Worm (Caenorhabditis elegans) whole organism, young adult: Measurements from ENCODE around the gene Y43C5B.3.

Source experiments
- C06A6.2 ChIP-seq: fragments of 200-800 bp; sonication (Bioruptor generic); conservative IDR thresholded peaks from 2 replicates; pipeline ENCODE4 v1.3.6; 2022; ENCODE audit warnings: missing genetic modification characterization, missing compliant biosample characterization
- F49E8.2 ChIP-seq: sonication (generic microtip); optimal IDR thresholded peaks from 3 replicates; lab custom pipeline; 2017; ENCODE audit warnings: missing genetic modification characterization, mild to moderate bottlenecking, missing compliant biosample characterization, antibody characterized with exemption, moderate library complexity; ENCODE audit not compliant: insufficient read depth
- K11D2.4 ChIP-seq: fragments of 200-800 bp; sonication (Bioruptor generic); IDR thresholded peaks from 2 replicates; pipeline ENCODE4 v1.3.6; 2022; ENCODE audit warnings: missing genetic modification reagents, missing genetic modification characterization, missing compliant biosample characterization
- K12H6.12 ChIP-seq: fragments of 200-800 bp; sonication (Bioruptor generic); optimal IDR thresholded peaks from 2 replicates; lab custom pipeline; 2018; ENCODE audit warnings: mild to moderate bottlenecking, missing genetic modification characterization, missing compliant biosample characterization
- Y79H2A.3 ChIP-seq: fragments of 200-800 bp; sonication (Bioruptor generic); conservative IDR thresholded peaks from 2 replicates; pipeline ENCODE4 v1.3.6; 2022; ENCODE audit warnings: missing genetic modification reagents, missing genetic modification characterization, missing compliant biosample characterization
- ZK185.1 ChIP-seq: sonication (generic microtip); optimal IDR thresholded peaks from 2 replicates; lab custom pipeline; 2016; ENCODE audit warnings: mild to moderate bottlenecking, missing genetic modification characterization, missing compliant biosample characterization; ENCODE audit not compliant: poor library complexity, severe bottlenecking
- akir-1 ChIP-seq: fragments of 200-800 bp; sonication (Bioruptor generic); optimal IDR thresholded peaks from 2 replicates; lab custom pipeline; 2018; ENCODE audit warnings: mild to moderate bottlenecking, missing genetic modification characterization, moderate library complexity, missing compliant biosample characterization
- atf-7 ChIP-seq: sonication (generic microtip); optimal IDR thresholded peaks from 2 replicates; lab custom pipeline; 2017; ENCODE audit warnings: mild to moderate bottlenecking, missing genetic modification characterization, missing compliant biosample characterization
- attf-3 ChIP-seq: fragments of 200-800 bp; sonication (Bioruptor generic); conservative IDR thresholded peaks from 2 replicates; pipeline ENCODE4 v1.3.6; 2022; ENCODE audit warnings: missing genetic modification reagents, missing genetic modification characterization, missing compliant biosample characterization
- cebp-1 ChIP-seq, 2 experiments: fragments of 200-800 bp in 1 of 2; sonication (Bioruptor generic) in 1 of 2; sonication (generic microtip) in 1 of 2; IDR thresholded peaks in 1 of 2; optimal IDR thresholded peaks in 1 of 2; 2 replicates each; pipeline versions ENCODE4 v1.3.6 to Lab custom; 2017 to 2022; ENCODE audit warnings: missing compliant biosample characterization in 2 of 2, missing genetic modification characterization in 2 of 2, mild to moderate bottlenecking in 1 of 2, missing genetic modification reagents in 1 of 2, moderate library complexity in 1 of 2
- ceh-100 ChIP-seq: fragments of 200-800 bp; sonication (Bioruptor generic); IDR thresholded peaks from 2 replicates; pipeline ENCODE4 v1.3.6; 2022; ENCODE audit warnings: missing genetic modification reagents, missing genetic modification characterization, missing compliant biosample characterization
- ceh-40 ChIP-seq: fragments of 200-800 bp; sonication (Bioruptor generic); IDR thresholded peaks from 2 replicates; pipeline ENCODE4 v1.3.6; 2022; ENCODE audit warnings: missing genetic modification characterization, missing compliant biosample characterization
- ceh-91 ChIP-seq: fragments of 200-800 bp; sonication (Bioruptor generic); IDR thresholded peaks from 2 replicates; pipeline ENCODE4 v1.3.6; 2022; ENCODE audit warnings: missing genetic modification reagents, missing genetic modification characterization, missing compliant biosample characterization
- egrh-3 ChIP-seq: fragments of 200-800 bp; sonication (Bioruptor generic); IDR thresholded peaks from 2 replicates; pipeline ENCODE4 v1.3.6; 2022; ENCODE audit warnings: missing genetic modification reagents, missing genetic modification characterization, missing compliant biosample characterization
- ekl-4 ChIP-seq: fragments of 200-800 bp; sonication (Bioruptor generic); IDR thresholded peaks from 2 replicates; pipeline ENCODE4 v1.3.6; 2022; ENCODE audit warnings: missing genetic modification reagents, missing genetic modification characterization, missing compliant biosample characterization
- hlh-12 ChIP-seq: sonication (generic microtip); optimal IDR thresholded peaks from 2 replicates; lab custom pipeline; 2016; ENCODE audit warnings: missing genetic modification characterization, missing compliant biosample characterization
- hlh-26 ChIP-seq: fragments of 200-800 bp; sonication (Bioruptor generic); conservative IDR thresholded peaks from 2 replicates; pipeline ENCODE4 v1.3.6; 2022; ENCODE audit warnings: missing genetic modification reagents, missing genetic modification characterization, missing compliant biosample characterization
- hmg-1.2 ChIP-seq: fragments of 200-800 bp; sonication (Bioruptor generic); IDR thresholded peaks from 2 replicates; pipeline ENCODE4 v1.3.6; 2022; ENCODE audit warnings: missing genetic modification reagents, missing genetic modification characterization, missing compliant biosample characterization
- hrde-1 ChIP-seq: sonication (generic microtip); optimal IDR thresholded peaks from 2 replicates; lab custom pipeline; 2016; ENCODE audit warnings: missing genetic modification characterization, mild to moderate bottlenecking, missing compliant biosample characterization, moderate library complexity, missing genotype, missing genetic modification reagents, borderline replicate concordance
- hsf-1 ChIP-seq: fragments of 200-800 bp; sonication (Bioruptor generic); IDR thresholded peaks from 2 replicates; pipeline ENCODE4 v1.3.6; 2022; ENCODE audit warnings: missing genetic modification reagents, missing genetic modification characterization, missing compliant biosample characterization
- lag-1 ChIP-seq: fragments of 200-800 bp; sonication (Bioruptor generic); IDR thresholded peaks from 2 replicates; pipeline ENCODE4 v1.3.6; 2022; ENCODE audit warnings: missing genetic modification reagents, missing genetic modification characterization, missing compliant biosample characterization
- let-607 ChIP-seq, 2 experiments: fragments of 200-800 bp in 1 of 2; sonication (Bioruptor generic) in 1 of 2; sonication (generic microtip) in 1 of 2; optimal IDR thresholded peaks; 2 replicates each; lab custom pipeline; 2016 to 2018; ENCODE audit warnings: mild to moderate bottlenecking in 2 of 2, missing compliant biosample characterization in 2 of 2, missing genetic modification characterization in 2 of 2, moderate library complexity in 2 of 2, missing genotype in 1 of 2
- lin-26 ChIP-seq: fragments of 200-800 bp; sonication (Bioruptor generic); IDR thresholded peaks from 2 replicates; pipeline ENCODE4 v1.3.6; 2022; ENCODE audit warnings: missing genetic modification reagents, missing genetic modification characterization, missing compliant biosample characterization
- lin-35 ChIP-seq, 3 experiments: fragments of 150-350 bp in 2 of 3; sonication (generic microtip) in 1 of 3; optimal IDR thresholded peaks; 2 replicates each; lab custom pipeline; 2014 to 2018; ENCODE audit warnings: missing biosample characterization in 3 of 3, missing genetic modification characterization in 3 of 3, missing genetic modification reagents in 3 of 3
- lin-40 ChIP-seq: sonication (generic microtip); optimal IDR thresholded peaks from 2 replicates; lab custom pipeline; 2016; ENCODE audit warnings: missing genetic modification characterization, mild to moderate bottlenecking, missing compliant biosample characterization, missing genotype, missing genetic modification reagents
- lin-54 ChIP-seq: fragments of 200-800 bp; sonication (Bioruptor generic); optimal IDR thresholded peaks from 2 replicates; lab custom pipeline; 2018; ENCODE audit warnings: mild to moderate bottlenecking, missing genetic modification characterization, missing compliant biosample characterization
- madf-10 ChIP-seq: sonication (generic microtip); optimal IDR thresholded peaks from 2 replicates; lab custom pipeline; 2016; ENCODE audit warnings: mild to moderate bottlenecking, missing genetic modification characterization, missing compliant biosample characterization
- madf-8 ChIP-seq: fragments of 200-800 bp; sonication (Bioruptor generic); conservative IDR thresholded peaks from 2 replicates; pipeline ENCODE4 v1.3.6; 2022; ENCODE audit warnings: missing genetic modification reagents, missing genetic modification characterization, missing compliant biosample characterization
- mes-4 ChIP-seq: sonication (generic microtip); optimal IDR thresholded peaks from 2 replicates; lab custom pipeline; 2016; ENCODE audit warnings: missing genotype, missing genetic modification characterization, missing compliant biosample characterization
- mxl-1 ChIP-seq: sonication (generic microtip); optimal IDR thresholded peaks from 2 replicates; lab custom pipeline; 2016; ENCODE audit warnings: missing genetic modification characterization, missing compliant biosample characterization
- nfya-1 ChIP-seq: sonication (generic microtip); optimal IDR thresholded peaks from 2 replicates; lab custom pipeline; 2017; ENCODE audit warnings: antibody characterized with exemption, missing compliant biosample characterization, missing genetic modification characterization, borderline replicate concordance; ENCODE audit not compliant: insufficient read depth
- nfyb-1 ChIP-seq: fragments of 200-800 bp; sonication (Bioruptor generic); IDR thresholded peaks from 2 replicates; pipeline ENCODE4 v1.3.6; 2022; ENCODE audit warnings: missing genetic modification reagents, missing genetic modification characterization, missing compliant biosample characterization
- nhr-27 ChIP-seq: fragments of 200-800 bp; sonication (Bioruptor generic); optimal IDR thresholded peaks from 2 replicates; lab custom pipeline; 2018; ENCODE audit warnings: mild to moderate bottlenecking, missing genetic modification characterization, moderate library complexity, missing compliant biosample characterization
- pbrm-1 ChIP-seq: fragments of 200-800 bp; sonication (Bioruptor generic); IDR thresholded peaks from 2 replicates; pipeline ENCODE4 v1.3.6; 2022; ENCODE audit warnings: missing genetic modification reagents, missing genetic modification characterization, missing compliant biosample characterization
- snpc-3.4 ChIP-seq: sonication (generic microtip); optimal IDR thresholded peaks from 2 replicates; lab custom pipeline; 2017; ENCODE audit warnings: missing genetic modification characterization, mild to moderate bottlenecking, missing compliant biosample characterization, antibody characterized with exemption, moderate library complexity, missing genotype, missing genetic modification reagents
- snpc-4 ChIP-seq, 5 experiments: fragments of 150-350 bp in 1 of 5; sonication (generic microtip) in 4 of 5; optimal IDR thresholded peaks; 2 replicates each; lab custom pipeline; 2014 to 2018; ENCODE audit warnings: missing genetic modification characterization in 5 of 5, missing biosample characterization in 3 of 5, antibody characterized with exemption in 2 of 5, mild to moderate bottlenecking in 2 of 5, missing compliant biosample characterization in 2 of 5, missing genotype in 2 of 5, moderate library complexity in 2 of 5, missing genetic modification reagents in 1 of 5
- sptf-2 ChIP-seq: fragments of 200-800 bp; sonication (Bioruptor generic); optimal IDR thresholded peaks from 2 replicates; lab custom pipeline; 2018; ENCODE audit warnings: mild to moderate bottlenecking, missing genetic modification characterization, missing compliant biosample characterization
- tbp1 ChIP-seq: fragments of 200-800 bp; sonication (Bioruptor generic); optimal IDR thresholded peaks from 2 replicates; lab custom pipeline; 2018; ENCODE audit warnings: mild to moderate bottlenecking, missing genetic modification characterization, missing compliant biosample characterization
- tbx-9 ChIP-seq: sonication (generic microtip); optimal IDR thresholded peaks from 2 replicates; lab custom pipeline; 2016; ENCODE audit warnings: borderline replicate concordance, missing genetic modification characterization, inconsistent platforms, missing compliant biosample characterization
- tlf-1 ChIP-seq: fragments of 200-800 bp; sonication (Bioruptor generic); optimal IDR thresholded peaks from 2 replicates; lab custom pipeline; 2018; ENCODE audit warnings: mild to moderate bottlenecking, missing genetic modification characterization, missing compliant biosample characterization
- ztf-18 ChIP-seq: sonication (generic microtip); optimal IDR thresholded peaks from 2 replicates; lab custom pipeline; 2016; ENCODE audit warnings: missing genotype, mild to moderate bottlenecking, missing genetic modification characterization, missing compliant biosample characterization
- ztf-26 ChIP-seq: sonication (generic microtip); optimal IDR thresholded peaks from 2 replicates; lab custom pipeline; 2017; ENCODE audit warnings: missing genetic modification characterization, missing compliant biosample characterization

The Y43C5B.3 gene

ce11 chrIV:10373772-10374288 lies 23.4 kb downstream of the Y43C5B.3 start, which contains the start of gene mpz-5 (continued):
- TF ChIP-seq tbp1 (GFP tag; lab: Kevin White, UChicago): peak; percentile 22
- peak; percentile 64 for TF ChIP-seq lin-54
- TF ChIP-seq hmg-1.2 (GFP tag; lab: Robert Waterston, UW): peak; percentile 50
- TF ChIP-seq hlh-12 (tag; lab: Kevin White, UChicago): no peak
- TF ChIP-seq lin-26: no peak
- TF ChIP-seq K11D2.4: 0 out of 2 replicates have a peak, but pooled peaks have one; percentile 39
- TF ChIP-seq hsf-1 (GFP tag; lab: Robert Waterston, UW): 0 out of 2 replicates have a peak, but pooled peaks have one; percentile 45
- TF ChIP-seq ceh-40 (GFP tag; lab: Robert Waterston, UW): no peak
- peak in 1 of 2 experiments; percentile 49 for TF ChIP-seq let-607 (tag; optimal IDR thresholded peaks at IDR 0.05; lab: Kevin White, UChicago)
- peak; percentile 12 for TF ChIP-seq F49E8.2 (tag; lab: Kevin White, UChicago)
- peak; percentile 6 for TF ChIP-seq tlf-1 (GFP tag; lab: Kevin White, UChicago)
- peak; percentile 57 for TF ChIP-seq ZK185.1 (tag; lab: Kevin White, UChicago)
- TF ChIP-seq nfyb-1 (GFP tag; lab: Robert Waterston, UW): peak; percentile 67
- TF ChIP-seq madf-10: peak; percentile 7
- no peak for TF ChIP-seq egrh-3 (GFP tag; lab: Robert Waterston, UW)
- TF ChIP-seq snpc-4 (GFP tag; optimal IDR thresholded peaks at IDR 0.05; lab: Kevin White, UChicago): peak; percentile 38
- peak in 3 of 4 experiments; percentile 40 to 58 (median 55) for TF ChIP-seq snpc-4 (tag; optimal IDR thresholded peaks at IDR 0.05; lab: Kevin White, UChicago)
- peak; percentile 34 for TF ChIP-seq hrde-1
- TF ChIP-seq Y79H2A.3 (GFP tag; lab: Robert Waterston, UW): no peak
- TF ChIP-seq ztf-26 (tag; lab: Kevin White, UChicago): no peak

- no peak for TF ChIP-seq hmg-1.2 (GFP tag; lab: Robert Waterston, UW)
- TF ChIP-seq lag-1 (GFP tag; lab: Robert Waterston, UW): no peak
- TF ChIP-seq K12H6.12: no peak
- no peak for TF ChIP-seq madf-8 (GFP tag; lab: Robert Waterston, UW)
- TF ChIP-seq atf-7 (tag; lab: Kevin White, UChicago): no peak
- TF ChIP-seq cebp-1 (GFP tag; IDR thresholded peaks at IDR 0.05; lab: Robert Waterston, UW): no peak
- TF ChIP-seq cebp-1 (tag; optimal IDR thresholded peaks at IDR 0.05; lab: Kevin White, UChicago): no peak
- no peak for TF ChIP-seq ztf-26 (tag; lab: Kevin White, UChicago)
These were observed 24.2 kb downstream of the Y43C5B.3 start, which contains the start of gene mask-1 for ce11 chrIV:10374601-10375000. Gene mask-1, plus strand, starts transcription at chrIV:10374901.

- no peak for TF ChIP-seq mes-4
- TF ChIP-seq C06A6.2 (GFP tag; lab: Robert Waterston, UW): no peak
- TF ChIP-seq pbrm-1: 0 out of 2 replicates have a peak, but pooled peaks have one; percentile 32
- no peak for TF ChIP-seq ceh-100
- no peak for TF ChIP-seq lag-1 (GFP tag; lab: Robert Waterston, UW)
- TF ChIP-seq madf-8 (GFP tag; lab: Robert Waterston, UW): peak; percentile 63
- no peak for TF ChIP-seq nfya-1 (tag; lab: Kevin White, UChicago)
- no peak for TF ChIP-seq mxl-1 (tag; lab: Kevin White, UChicago)
- TF ChIP-seq nhr-27 (tag; lab: Kevin White, UChicago): no peak
- TF ChIP-seq ekl-4 (GFP tag; lab: Robert Waterston, UW): no peak
- no peak for TF ChIP-seq ZK185.1 (tag; lab: Kevin White, UChicago)
- no peak for TF ChIP-seq let-607 (tag; optimal IDR thresholded peaks at IDR 0.05; lab: Kevin White, UChicago)
- no peak for TF ChIP-seq lin-35 (GFP tag; optimal IDR thresholded peaks at IDR 0.05; lab: Kevin White, UChicago)
- no peak for TF ChIP-seq hlh-26
- no peak for TF ChIP-seq ztf-18 (tag; lab: Kevin White, UChicago)
- peak; percentile 48 for TF ChIP-seq lin-40 (tag; lab: Kevin White, UChicago)
- TF ChIP-seq tbx-9 (tag; lab: Kevin White, UChicago): no peak
- TF ChIP-seq hrde-1: no peak
- no peak for TF ChIP-seq akir-1 (GFP tag; lab: Kevin White, UChicago)
- no peak for TF ChIP-seq attf-3
- no peak for TF ChIP-seq snpc-3.4 (tag; lab: Kevin White, UChicago)
- TF ChIP-seq ceh-91: no peak
- TF ChIP-seq sptf-2: no peak
These were observed 30.2 kb downstream of the Y43C5B.3 start for ce11 chrIV:10380626-10381025.
